Fruit fly (Drosophila melanogaster) whole organism, pupa: Measurements from ENCODE around the gene SelR.

ENCODE experiments used
- CG17806 ChIP-seq: fragments of 200-800 bp; sonication (Bioruptor generic); optimal IDR thresholded peaks from 2 replicates; lab custom pipeline; 2018; ENCODE audit warnings: missing biosample characterization, mild to moderate bottlenecking, missing genetic modification characterization, moderate library complexity
- CG4496 ChIP-seq: fragments of 200-800 bp; sonication (Bioruptor generic); IDR thresholded peaks from 3 replicates; pipeline ENCODE4 v1.3.6; 2022; ENCODE audit warnings: missing biosample characterization, missing genetic modification characterization
- CG8159 ChIP-seq: fragments of 200-800 bp; sonication (Bioruptor generic); optimal IDR thresholded peaks from 3 replicates; lab custom pipeline; 2018; ENCODE audit warnings: missing biosample characterization, mild to moderate bottlenecking, missing genetic modification characterization, moderate library complexity
- EcR ChIP-seq: fragments of 200-800 bp; sonication (Bioruptor generic); optimal IDR thresholded peaks from 3 replicates; lab custom pipeline; 2019; ENCODE audit warnings: missing biosample characterization, missing genetic modification characterization, mild to moderate bottlenecking, moderate library complexity, missing genetic modification reagents
- Ets98B ChIP-seq: fragments of 200-800 bp; sonication (Bioruptor generic); IDR thresholded peaks from 2 replicates; pipeline ENCODE4 v1.3.6; 2022; ENCODE audit warnings: missing biosample characterization, missing genetic modification characterization
- Pif1A ChIP-seq: fragments of 200-800 bp; sonication (Bioruptor generic); optimal IDR thresholded peaks from 3 replicates; lab custom pipeline; 2016; ENCODE audit warnings: missing biosample characterization, missing genetic modification characterization
- Snoo ChIP-seq: fragments of 200-800 bp; sonication (Bioruptor generic); optimal IDR thresholded peaks from 3 replicates; lab custom pipeline; 2017; ENCODE audit warnings: missing biosample characterization, mild to moderate bottlenecking, missing genetic modification characterization, inconsistent platforms
- gl ChIP-seq: fragments of 200-800 bp; sonication (Bioruptor generic); optimal IDR thresholded peaks from 2 replicates; lab custom pipeline; 2018; ENCODE audit warnings: missing biosample characterization, mild to moderate bottlenecking, missing genetic modification characterization
- rn ChIP-seq: fragments of 200-800 bp; sonication (Bioruptor generic); IDR thresholded peaks from 2 replicates; pipeline ENCODE4 v1.3.6; 2022; ENCODE audit warnings: missing biosample characterization, missing genetic modification characterization

- TF ChIP-seq rn (GFP tag; lab: Robert Waterston, UW) (no peak), CG8159 (tag; lab: Kevin White, UChicago) (no peak), CG17806 (no peak), Ets98B (GFP tag; lab: Robert Waterston, UW) (peak; percentile 38; the same call in 1 of the 2 replicates), CG4496 (GFP tag; lab: Robert Waterston, UW) (peak; percentile 68), gl (tag; lab: Kevin White, UChicago) (no peak), EcR (GFP tag; lab: Kevin White, UChicago) (no peak), Pif1A (no peak), Snoo (tag; lab: Kevin White, UChicago) (no peak)
Observed at dm6 chr3R:10884031-10884677, 15.7 kb upstream of the SelR start.
